Fruit fly (Drosophila melanogaster): Measurements from ENCODE around the gene CG4318.

Gene CG4318

dm6 chrX:13128750-13129152 lies 26.0 kb downstream of the CG4318 start, which contains the start of the genes CG32638, CG15717 and MFS10 (continued):
- TF ChIP-seq CG18764 (GFP tag; optimal IDR thresholded peaks at IDR 0.05) (no peak), B-H1 (GFP tag; IDR thresholded peaks at IDR 0.05) (no peak), HmgD (GFP tag; optimal IDR thresholded peaks at IDR 0.05) (peak; percentile 9), Nf-YB (GFP tag; optimal IDR thresholded peaks at IDR 0.05) (no peak), Hr51 (GFP tag; optimal IDR thresholded peaks at IDR 0.05) (no peak), CG15011 (GFP tag; optimal IDR thresholded peaks at IDR 0.05) (no peak), CG14860 (GFP tag; IDR thresholded peaks at IDR 0.05; ENCODE audit: partially characterized antibody) (no peak), CG11247 (GFP tag; IDR thresholded peaks at IDR 0.05) (no peak), CG8478 (optimal IDR thresholded peaks at IDR 0.05) (no peak), Nf-YA (GFP tag; IDR thresholded peaks at IDR 0.05) (no peak), CG12769 (tag; optimal IDR thresholded peaks at IDR 0.05) (peak; percentile 55), HLH3B (GFP tag; IDR thresholded peaks at IDR 0.05) (no peak), Lhr (GFP tag; optimal IDR thresholded peaks at IDR 0.05) (peak; percentile 81), Antp (GFP tag; optimal IDR thresholded peaks at IDR 0.05) (no peak), CG3995 (GFP tag; optimal IDR thresholded peaks at IDR 0.05) (peak; percentile 2), Sry-δ (GFP tag; optimal IDR thresholded peaks at IDR 0.05) (peak; percentile 53), CG10654 (GFP tag; optimal IDR thresholded peaks at IDR 0.05) (no peak), unpg (GFP tag; optimal IDR thresholded peaks at IDR 0.05) (peak; percentile 21), sr (GFP tag; IDR thresholded peaks at IDR 0.05) (no peak), CG9437 (GFP tag; optimal IDR thresholded peaks at IDR 0.05) (no peak), Dfd (GFP tag; optimal IDR thresholded peaks at IDR 0.05) (no peak), tio (GFP tag; optimal IDR thresholded peaks at IDR 0.05) (no peak), caup (GFP tag; optimal IDR thresholded peaks at IDR 0.05; ENCODE audit: severe bottlenecking) (peak; percentile 20), Taf1 (GFP tag; IDR thresholded peaks at IDR 0.05) (no peak), CG10274 (GFP tag; optimal IDR thresholded peaks at IDR 0.05) (no peak), wor (GFP tag; IDR thresholded peaks at IDR 0.05) (no peak), CG8924 (tag; optimal IDR thresholded peaks at IDR 0.05) (peak; percentile 11), bab2 (GFP tag; optimal IDR thresholded peaks at IDR 0.05) (no peak), seq (GFP tag; IDR thresholded peaks at IDR 0.05) (no peak), sob (GFP tag; IDR thresholded peaks at IDR 0.05) (peak; percentile 33; the same call in 1 of the 2 replicates), CG17802 (tag; optimal IDR thresholded peaks at IDR 0.05) (no peak), hb (GFP tag; IDR thresholded peaks at IDR 0.05; ENCODE audit: partially characterized antibody) (no peak), nmo (GFP tag; optimal IDR thresholded peaks at IDR 0.05) (peak; percentile 50), Awh (GFP tag; IDR thresholded peaks at IDR 0.05) (no peak), CG17385 (GFP tag; optimal IDR thresholded peaks at IDR 0.05) (no peak), CG15269 (tag; optimal IDR thresholded peaks at IDR 0.05) (peak; percentile 10), CG13894 (tag; optimal IDR thresholded peaks at IDR 0.05) (peak; percentile 67), CG15514 (GFP tag; optimal IDR thresholded peaks at IDR 0.05) (peak; percentile 78), lilli (GFP tag; optimal IDR thresholded peaks at IDR 0.05) (peak; percentile 17), D (optimal IDR thresholded peaks at IDR 0.05) (no peak), D (GFP tag; optimal IDR thresholded peaks at IDR 0.05) (no peak), ato (GFP tag; IDR thresholded peaks at IDR 0.05; ENCODE audit: partially characterized antibody) (0 out of 2 replicates have a peak, but pooled peaks have one; percentile 21), psq (GFP tag; optimal IDR thresholded peaks at IDR 0.05) (no peak), sug (tag; optimal IDR thresholded peaks at IDR 0.05) (peak; percentile 30), Mad (GFP tag; optimal IDR thresholded peaks at IDR 0.05) (peak; percentile 25), CG31224 (GFP tag; IDR thresholded peaks at IDR 0.05) (no peak), br (optimal IDR thresholded peaks at IDR 0.05) (no peak), jumu (GFP tag; optimal IDR thresholded peaks at IDR 0.05) (no peak), grau (tag; optimal IDR thresholded peaks at IDR 0.05) (peak; percentile 12), ken (GFP tag; IDR thresholded peaks at IDR 0.05) (no peak), CG17568 (GFP tag; optimal IDR thresholded peaks at IDR 0.05) (no peak), CG8765 (GFP tag; IDR thresholded peaks at IDR 0.05) (0 out of 2 replicates have a peak, but pooled peaks have one; percentile 23)
